In the genomic region with DNA sequence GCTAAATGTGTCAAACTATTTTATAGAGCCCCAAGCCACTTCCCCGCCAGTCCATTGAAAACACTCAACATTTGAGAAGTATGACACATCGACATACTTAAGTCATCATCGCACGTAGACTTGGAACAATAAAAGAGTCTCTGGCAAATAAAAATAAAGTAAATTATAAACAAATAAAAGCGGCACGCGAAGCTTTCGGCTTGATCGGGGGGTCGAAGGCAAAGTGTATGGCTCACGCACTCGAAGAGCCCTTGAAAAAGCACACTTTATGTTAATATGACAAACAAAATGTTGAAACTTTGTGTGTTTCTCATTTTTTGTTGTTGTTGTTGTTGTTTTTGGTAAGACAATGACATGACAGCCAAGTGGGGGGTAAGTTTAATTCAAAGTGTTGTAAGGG, we compare ENCODE assay signal across 1 fruit fly cellular context.
TF ChIP-seq lines count a peak whose summit lies in the region.

No protein-coding gene starts in this region.

TF ChIP-seq in whole organism, embryonic, 481 proteins besides CTCF, POLR2A, EP300 and RAD21 (continued from another document and continues in another):
- TF ChIP-seq NfI (GFP tag; optimal IDR thresholded peaks at IDR 0.05; lab: Kevin White, UChicago) = no peak
- no peak for TF ChIP-seq hkb (optimal IDR thresholded peaks at IDR 0.05; lab: Kevin White, UChicago)
- TF ChIP-seq hkb (GFP tag; IDR thresholded peaks at IDR 0.05; lab: Robert Waterston, UW) = 0 out of 2 replicates have a peak, but pooled peaks have one; percentile 27
- peak; percentile 65 for TF ChIP-seq sens (GFP tag; lab: Kevin White, UChicago)
- TF ChIP-seq luna (GFP tag; optimal IDR thresholded peaks at IDR 0.05; lab: Kevin White, UChicago) = no peak
- no peak for TF ChIP-seq br (optimal IDR thresholded peaks at IDR 0.05; lab: Kevin White, UChicago)
- no peak for TF ChIP-seq ftz-f1 (GFP tag; optimal IDR thresholded peaks at IDR 0.05; lab: Kevin White, UChicago)
- TF ChIP-seq fd102C (GFP tag; optimal IDR thresholded peaks at IDR 0.05; lab: Kevin White, UChicago) = no peak
- TF ChIP-seq Side (GFP tag; optimal IDR thresholded peaks at IDR 0.05; lab: Kevin White, UChicago) = no peak
- TF ChIP-seq sna (GFP tag; IDR thresholded peaks at IDR 0.05; lab: Robert Waterston, UW; ENCODE audit: partially characterized antibody) = no peak
- no peak for TF ChIP-seq hth (optimal IDR thresholded peaks at IDR 0.05; lab: Kevin White, UChicago)
- peak; percentile 53 for TF ChIP-seq CG17568 (GFP tag; optimal IDR thresholded peaks at IDR 0.05; lab: Kevin White, UChicago)
- TF ChIP-seq MTF-1 (GFP tag; optimal IDR thresholded peaks at IDR 0.05; lab: Kevin White, UChicago; ENCODE audit: borderline replicate concordance) = peak; percentile 15
- TF ChIP-seq CG6654 (GFP tag; optimal IDR thresholded peaks at IDR 0.05; lab: Kevin White, UChicago) = no peak
- peak; percentile 19 for TF ChIP-seq CG3407 (GFP tag; optimal IDR thresholded peaks at IDR 0.05; lab: Kevin White, UChicago)
- no peak for TF ChIP-seq TFAM (GFP tag; optimal IDR thresholded peaks at IDR 0.05; lab: Kevin White, UChicago)
- no peak for TF ChIP-seq CG12744 (GFP tag; optimal IDR thresholded peaks at IDR 0.05; lab: Kevin White, UChicago)
- peak in 1 of 3 experiments; percentile 35 for TF ChIP-seq Stat92E (GFP tag; optimal IDR thresholded peaks at IDR 0.05; lab: Kevin White, UChicago)
- no peak for TF ChIP-seq lbe (GFP tag; optimal IDR thresholded peaks at IDR 0.05; lab: Kevin White, UChicago)
- TF ChIP-seq lab (GFP tag; optimal IDR thresholded peaks at IDR 0.05; lab: Kevin White, UChicago) = peak; percentile 61
- TF ChIP-seq CG2199 (GFP tag; IDR thresholded peaks at IDR 0.05; lab: Robert Waterston, UW) = 0 out of 3 replicates have a peak, but pooled peaks have one; percentile 36
- TF ChIP-seq Atf3 (GFP tag; optimal IDR thresholded peaks at IDR 0.05; lab: Kevin White, UChicago) = no peak
- no peak for TF ChIP-seq salm (tag; optimal IDR thresholded peaks at IDR 0.05; lab: Kevin White, UChicago)
- TF ChIP-seq CG1602 (GFP tag; optimal IDR thresholded peaks at IDR 0.05; lab: Kevin White, UChicago) = no peak
- TF ChIP-seq vvl (GFP tag; IDR thresholded peaks at IDR 0.05; lab: Robert Waterston, UW) = peak; percentile 33; the same call in 1 of the 2 replicates
- TF ChIP-seq vfl (GFP tag; optimal IDR thresholded peaks at IDR 0.05; lab: Kevin White, UChicago) = no peak
- TF ChIP-seq Gug (GFP tag; IDR thresholded peaks at IDR 0.05; lab: Robert Waterston, UW) = no peak
- TF ChIP-seq CG8290 (GFP tag; optimal IDR thresholded peaks at IDR 0.05; lab: Kevin White, UChicago) = no peak
- no peak for TF ChIP-seq CG8290 (tag; optimal IDR thresholded peaks at IDR 0.05; lab: Kevin White, UChicago)
- no peak for TF ChIP-seq schlank (tag; optimal IDR thresholded peaks at IDR 0.05; lab: Kevin White, UChicago)
- no peak for TF ChIP-seq da (GFP tag; optimal IDR thresholded peaks at IDR 0.05; lab: Kevin White, UChicago)
- no peak for TF ChIP-seq Awh (GFP tag; IDR thresholded peaks at IDR 0.05; lab: Robert Waterston, UW)
- TF ChIP-seq CG6254 (GFP tag; optimal IDR thresholded peaks at IDR 0.05; lab: Kevin White, UChicago) = no peak
- no peak for TF ChIP-seq kah (GFP tag; optimal IDR thresholded peaks at IDR 0.05; lab: Kevin White, UChicago)
- no peak for TF ChIP-seq sisA (GFP tag; IDR thresholded peaks at IDR 0.05; lab: Robert Waterston, UW)
- TF ChIP-seq twi (tag; optimal IDR thresholded peaks at IDR 0.05; lab: Kevin White, UChicago) = no peak
- TF ChIP-seq Doc3 (GFP tag; IDR thresholded peaks at IDR 0.05; lab: Robert Waterston, UW; ENCODE audit: partially characterized antibody) = no peak
- TF ChIP-seq CG9876 (GFP tag; optimal IDR thresholded peaks at IDR 0.05; lab: Kevin White, UChicago) = no peak
- TF ChIP-seq CG14441 (GFP tag; IDR thresholded peaks at IDR 0.05; lab: Robert Waterston, UW) = no peak
- peak in 1 of 2 experiments; percentile 62 for TF ChIP-seq Hr78 (GFP tag; optimal IDR thresholded peaks at IDR 0.05; lab: Kevin White, UChicago)
- TF ChIP-seq CG31441 (GFP tag; IDR thresholded peaks at IDR 0.05; lab: Robert Waterston, UW) = peak; percentile 24; the same call in 1 of the 2 replicates
- TF ChIP-seq nmo (GFP tag; optimal IDR thresholded peaks at IDR 0.05; lab: Kevin White, UChicago) = no peak
- no peak for TF ChIP-seq fu2 (GFP tag; optimal IDR thresholded peaks at IDR 0.05; lab: Kevin White, UChicago)
- TF ChIP-seq Ets97D (GFP tag; optimal IDR thresholded peaks at IDR 0.05; lab: Kevin White, UChicago) = no peak
- TF ChIP-seq lola (GFP tag; optimal IDR thresholded peaks at IDR 0.05; lab: Kevin White, UChicago) = no peak
- TF ChIP-seq D19B (GFP tag; optimal IDR thresholded peaks at IDR 0.05; lab: Kevin White, UChicago) = no peak
- TF ChIP-seq CG1832 (GFP tag; optimal IDR thresholded peaks at IDR 0.05; lab: Kevin White, UChicago) = no peak
- no peak for TF ChIP-seq crol (GFP tag; IDR thresholded peaks at IDR 0.05; lab: Robert Waterston, UW)
- TF ChIP-seq grau (tag; optimal IDR thresholded peaks at IDR 0.05; lab: Kevin White, UChicago) = no peak
- no peak for TF ChIP-seq pnt (GFP tag; optimal IDR thresholded peaks at IDR 0.05; lab: Kevin White, UChicago)
- TF ChIP-seq crp (GFP tag; optimal IDR thresholded peaks at IDR 0.05; lab: Kevin White, UChicago) = no peak
- no peak for TF ChIP-seq CG30020 (tag; optimal IDR thresholded peaks at IDR 0.05; lab: Kevin White, UChicago)
- TF ChIP-seq CG13296 (GFP tag; optimal IDR thresholded peaks at IDR 0.05; lab: Kevin White, UChicago) = peak; percentile 2
- TF ChIP-seq pfk (GFP tag; optimal IDR thresholded peaks at IDR 0.05; lab: Kevin White, UChicago) = no peak
- no peak for TF ChIP-seq toy (GFP tag; IDR thresholded peaks at IDR 0.05; lab: Robert Waterston, UW)
- no peak for TF ChIP-seq Usf (GFP tag; optimal IDR thresholded peaks at IDR 0.05; lab: Kevin White, UChicago)
- TF ChIP-seq CG9609 (GFP tag; optimal IDR thresholded peaks at IDR 0.05; lab: Kevin White, UChicago) = no peak
- peak; percentile 46 for TF ChIP-seq mirr (GFP tag; optimal IDR thresholded peaks at IDR 0.05; lab: Kevin White, UChicago)
- TF ChIP-seq CG8478 (optimal IDR thresholded peaks at IDR 0.05; lab: Kevin White, UChicago) = no peak
- TF ChIP-seq CG4730 (GFP tag; IDR thresholded peaks at IDR 0.05; lab: Robert Waterston, UW) = no peak
- no peak for TF ChIP-seq CG11723 (GFP tag; optimal IDR thresholded peaks at IDR 0.05; lab: Kevin White, UChicago)
- TF ChIP-seq Atf-2 (GFP tag; optimal IDR thresholded peaks at IDR 0.05; lab: Kevin White, UChicago) = no peak
- no peak for TF ChIP-seq zen2 (GFP tag; IDR thresholded peaks at IDR 0.05; lab: Robert Waterston, UW; ENCODE audit: partially characterized antibody)
- peak; percentile 2 for TF ChIP-seq abd-A (tag; optimal IDR thresholded peaks at IDR 0.05; lab: Kevin White, UChicago)
- no peak for TF ChIP-seq Hsf (GFP tag; optimal IDR thresholded peaks at IDR 0.05; lab: Kevin White, UChicago)
- no peak for TF ChIP-seq bab2 (GFP tag; optimal IDR thresholded peaks at IDR 0.05; lab: Kevin White, UChicago)
- no peak for TF ChIP-seq CG13287 (GFP tag; IDR thresholded peaks at IDR 0.05; lab: Robert Waterston, UW; ENCODE audit: partially characterized antibody)
- peak; percentile 16 for TF ChIP-seq CG8281 (tag; optimal IDR thresholded peaks at IDR 0.05; lab: Kevin White, UChicago)
- TF ChIP-seq CoRest (tag; optimal IDR thresholded peaks at IDR 0.05; lab: Kevin White, UChicago) = no peak
- TF ChIP-seq CG12071 (GFP tag; optimal IDR thresholded peaks at IDR 0.05; lab: Kevin White, UChicago) = peak; percentile 34
- no peak for TF ChIP-seq aop (GFP tag; IDR thresholded peaks at IDR 0.05; lab: Robert Waterston, UW)
- no peak for TF ChIP-seq seq (GFP tag; IDR thresholded peaks at IDR 0.05; lab: Robert Waterston, UW)
- TF ChIP-seq CG10431 (GFP tag; optimal IDR thresholded peaks at IDR 0.05; lab: Kevin White, UChicago) = no peak
- peak; percentile 40 for TF ChIP-seq CG15269 (tag; optimal IDR thresholded peaks at IDR 0.05; lab: Kevin White, UChicago)
- no peak for TF ChIP-seq B-H1 (GFP tag; IDR thresholded peaks at IDR 0.05; lab: Robert Waterston, UW)
- TF ChIP-seq sens-2 (GFP tag; IDR thresholded peaks at IDR 0.05; lab: Robert Waterston, UW) = no peak
- TF ChIP-seq CG16813 (GFP tag; IDR thresholded peaks at IDR 0.05; lab: Robert Waterston, UW; ENCODE audit: partially characterized antibody) = no peak
- TF ChIP-seq E2f2 (GFP tag; IDR thresholded peaks at IDR 0.05; lab: Robert Waterston, UW) = no peak
- TF ChIP-seq esg (GFP tag; conservative IDR thresholded peaks at IDR 0.05; lab: Robert Waterston, UW) = no peak
- no peak for TF ChIP-seq gcm2 (GFP tag; optimal IDR thresholded peaks at IDR 0.05; lab: Kevin White, UChicago)
- no peak for TF ChIP-seq CG31388 (GFP tag; optimal IDR thresholded peaks at IDR 0.05; lab: Kevin White, UChicago)
- peak; percentile 61 for TF ChIP-seq sug (tag; optimal IDR thresholded peaks at IDR 0.05; lab: Kevin White, UChicago)
- TF ChIP-seq CG7839 (tag; optimal IDR thresholded peaks at IDR 0.05; lab: Kevin White, UChicago) = peak; percentile 4
- TF ChIP-seq Elba2 (GFP tag; optimal IDR thresholded peaks at IDR 0.05; lab: Kevin White, UChicago) = no peak
- no peak for TF ChIP-seq vnd (GFP tag; IDR thresholded peaks at IDR 0.05; lab: Robert Waterston, UW; ENCODE audit: partially characterized antibody)
- TF ChIP-seq nerfin-1 (tag; optimal IDR thresholded peaks at IDR 0.05; lab: Kevin White, UChicago) = no peak
- no peak for TF ChIP-seq CG4854 (GFP tag; optimal IDR thresholded peaks at IDR 0.05; lab: Kevin White, UChicago)
- no peak for TF ChIP-seq ase (GFP tag; IDR thresholded peaks at IDR 0.05; lab: Robert Waterston, UW)
- no peak for TF ChIP-seq Oaz (GFP tag; IDR thresholded peaks at IDR 0.05; lab: Robert Waterston, UW)
- TF ChIP-seq caup (GFP tag; optimal IDR thresholded peaks at IDR 0.05; lab: Kevin White, UChicago; ENCODE audit: severe bottlenecking) = no peak
- no peak for TF ChIP-seq CG1647 (GFP tag; optimal IDR thresholded peaks at IDR 0.05; lab: Kevin White, UChicago)
- TF ChIP-seq CG34376 (GFP tag; optimal IDR thresholded peaks at IDR 0.05; lab: Kevin White, UChicago) = no peak
- TF ChIP-seq ci (GFP tag; IDR thresholded peaks at IDR 0.05; lab: Robert Waterston, UW) = no peak; the same call in 2 of the 3 replicates
- TF ChIP-seq bcd (GFP tag; optimal IDR thresholded peaks at IDR 0.05; lab: Kevin White, UChicago) = no peak
- TF ChIP-seq her (GFP tag; optimal IDR thresholded peaks at IDR 0.05; lab: Kevin White, UChicago) = no peak
- TF ChIP-seq CG6689 (GFP tag; IDR thresholded peaks at IDR 0.05; lab: Robert Waterston, UW) = no peak
- peak; percentile 8 for TF ChIP-seq Vsx1 (GFP tag; optimal IDR thresholded peaks at IDR 0.05; lab: Kevin White, UChicago)
- TF ChIP-seq CG2712 (tag; optimal IDR thresholded peaks at IDR 0.05; lab: Kevin White, UChicago) = peak; percentile 2
- peak; percentile 31 for TF ChIP-seq CG2678 (tag; optimal IDR thresholded peaks at IDR 0.05; lab: Kevin White, UChicago)
- TF ChIP-seq Atf6 (GFP tag; IDR thresholded peaks at IDR 0.05; lab: Robert Waterston, UW) = 0 out of 2 replicates have a peak, but pooled peaks have one; percentile 51
- no peak for TF ChIP-seq HLH4C (GFP tag; IDR thresholded peaks at IDR 0.05; lab: Robert Waterston, UW; ENCODE audit: partially characterized antibody)
- no peak for TF ChIP-seq Fer3 (tag; optimal IDR thresholded peaks at IDR 0.05; lab: Kevin White, UChicago)
- TF ChIP-seq CG8388 (GFP tag; optimal IDR thresholded peaks at IDR 0.05; lab: Kevin White, UChicago) = no peak
- no peak for TF ChIP-seq CG11247 (GFP tag; IDR thresholded peaks at IDR 0.05; lab: Robert Waterston, UW)
- no peak for TF ChIP-seq cas (GFP tag; IDR thresholded peaks at IDR 0.05; lab: Robert Waterston, UW)
- TF ChIP-seq CG12236 (GFP tag; optimal IDR thresholded peaks at IDR 0.05; lab: Kevin White, UChicago) = no peak
- TF ChIP-seq Abd-B (GFP tag; optimal IDR thresholded peaks at IDR 0.05; lab: Kevin White, UChicago) = no peak
- no peak for TF ChIP-seq stwl (tag; optimal IDR thresholded peaks at IDR 0.05; lab: Kevin White, UChicago)
- no peak for TF ChIP-seq CG4404 (GFP tag; IDR thresholded peaks at IDR 0.05; lab: Robert Waterston, UW)
- peak; percentile 2 for TF ChIP-seq Asciz (GFP tag; optimal IDR thresholded peaks at IDR 0.05; lab: Kevin White, UChicago)
- peak; percentile 28; the same call in 1 of the 2 replicates for TF ChIP-seq CG4360 (GFP tag; IDR thresholded peaks at IDR 0.05; lab: Robert Waterston, UW)
- no peak for TF ChIP-seq CkIIα-i1 (GFP tag; IDR thresholded peaks at IDR 0.05; lab: Robert Waterston, UW)
- no peak for TF ChIP-seq gsb-n (tag; optimal IDR thresholded peaks at IDR 0.05; lab: Kevin White, UChicago)
- TF ChIP-seq ap (GFP tag; IDR thresholded peaks at IDR 0.05; lab: Robert Waterston, UW) = no peak
- no peak for TF ChIP-seq al (GFP tag; IDR thresholded peaks at IDR 0.05; lab: Robert Waterston, UW)
- TF ChIP-seq wor (GFP tag; IDR thresholded peaks at IDR 0.05; lab: Robert Waterston, UW) = no peak
- 0 out of 3 replicates have a peak, but pooled peaks have one; percentile 5 for TF ChIP-seq otp (GFP tag; IDR thresholded peaks at IDR 0.05; lab: Robert Waterston, UW)
- TF ChIP-seq stc (GFP tag; IDR thresholded peaks at IDR 0.05; lab: Robert Waterston, UW) = peak; percentile 26; the same call in 1 of the 2 replicates
- TF ChIP-seq CG3838 (GFP tag; optimal IDR thresholded peaks at IDR 0.05; lab: Kevin White, UChicago) = no peak
- no peak for TF ChIP-seq jumu (GFP tag; optimal IDR thresholded peaks at IDR 0.05; lab: Kevin White, UChicago)
- peak; percentile 29 for TF ChIP-seq Sox102F (GFP tag; optimal IDR thresholded peaks at IDR 0.05; lab: Kevin White, UChicago)
- TF ChIP-seq Camta (GFP tag; optimal IDR thresholded peaks at IDR 0.05; lab: Kevin White, UChicago) = no peak
- TF ChIP-seq pan (optimal IDR thresholded peaks at IDR 0.05; lab: Kevin White, UChicago) = no peak
- TF ChIP-seq pan (GFP tag; optimal IDR thresholded peaks at IDR 0.05 in 1 of 2, IDR thresholded peaks at IDR 0.05 in 1 of 2) = no peak
- TF ChIP-seq CG30431 (GFP tag; optimal IDR thresholded peaks at IDR 0.05; lab: Kevin White, UChicago) = no peak
- TF ChIP-seq CG1792 (GFP tag; optimal IDR thresholded peaks at IDR 0.05; lab: Kevin White, UChicago) = no peak
- no peak for TF ChIP-seq Lpt (GFP tag; optimal IDR thresholded peaks at IDR 0.05; lab: Kevin White, UChicago)
- no peak for TF ChIP-seq tio (GFP tag; optimal IDR thresholded peaks at IDR 0.05; lab: Kevin White, UChicago)
- TF ChIP-seq CG18599 (GFP tag; optimal IDR thresholded peaks at IDR 0.05; lab: Kevin White, UChicago) = peak; percentile 40
- TF ChIP-seq Ravus (GFP tag; IDR thresholded peaks at IDR 0.05; lab: Robert Waterston, UW) = no peak
